Worm (Caenorhabditis elegans): ENCODE measurements around the gene mig-32.

DNA sequence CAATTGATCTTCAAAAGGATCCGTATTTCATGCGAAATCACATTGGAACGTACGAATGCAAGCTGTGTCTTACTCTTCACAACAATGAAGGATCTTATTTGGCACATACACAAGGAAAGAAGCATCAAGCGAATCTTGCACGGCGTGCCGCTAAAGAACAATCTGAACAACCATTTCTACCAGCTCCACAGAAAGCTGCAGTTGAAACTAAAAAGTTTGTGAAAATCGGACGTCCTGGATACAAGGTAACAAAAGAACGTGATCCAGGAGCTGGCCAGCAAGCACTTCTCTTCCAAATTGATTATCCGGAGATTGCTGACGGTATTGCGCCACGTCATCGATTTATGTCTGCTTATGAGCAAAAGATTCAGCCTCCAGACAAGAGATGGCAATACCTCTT is 7.4 kb downstream of the mig-32 start:
- TF ChIP-seq nhr-11 (tag; optimal IDR thresholded peaks at IDR 0.05) (no peak), R02D3.7 (tag; optimal IDR thresholded peaks at IDR 0.05) (no peak), ama-1 (optimal IDR thresholded peaks at IDR 0.05) (peak; percentile 25), skn-1 (tag; optimal IDR thresholded peaks at IDR 0.05) (no peak), zag-1 (tag; optimal IDR thresholded peaks at IDR 0.05) (no peak), pqm-1 (tag; optimal IDR thresholded peaks at IDR 0.05) (no peak), ceh-28 (tag; optimal IDR thresholded peaks at IDR 0.05) (no peak), lsy-12 (tag; optimal IDR thresholded peaks at IDR 0.05) (no peak), nhr-23 (tag; optimal IDR thresholded peaks at IDR 0.05) (no peak), nhr-12 (tag; optimal IDR thresholded peaks at IDR 0.05) (no peak), elt-3 (tag; optimal IDR thresholded peaks at IDR 0.05) (no peak), snpc-4 (tag; optimal IDR thresholded peaks at IDR 0.05) (no peak), lin-15B (tag; optimal IDR thresholded peaks at IDR 0.05) (no peak), ztf-4 (tag; optimal IDR thresholded peaks at IDR 0.05) (no peak)
